Fruit fly (Drosophila melanogaster): ENCODE measurements around the gene CG12093.

Gene CG12093

dm6 chr3L:2745698-2746410 lies 28.0 kb downstream of the CG12093 start (continued):
- TF ChIP-seq CG31388 (GFP tag; optimal IDR thresholded peaks at IDR 0.05) (no peak), CG13894 (tag; optimal IDR thresholded peaks at IDR 0.05) (no peak), CG10543 (GFP tag; optimal IDR thresholded peaks at IDR 0.05) (no peak), CG8290 (GFP tag; optimal IDR thresholded peaks at IDR 0.05) (no peak), CG8290 (tag; optimal IDR thresholded peaks at IDR 0.05) (no peak), crc (GFP tag; optimal IDR thresholded peaks at IDR 0.05) (no peak), HHEX (GFP tag; optimal IDR thresholded peaks at IDR 0.05) (peak; percentile 46), ara (GFP tag; IDR thresholded peaks at IDR 0.05) (no peak), tup (GFP tag; optimal IDR thresholded peaks at IDR 0.05) (no peak), CG7987 (GFP tag; optimal IDR thresholded peaks at IDR 0.05) (peak; percentile 10), CG16813 (GFP tag; IDR thresholded peaks at IDR 0.05; ENCODE audit: partially characterized antibody) (no peak), CG18599 (GFP tag; optimal IDR thresholded peaks at IDR 0.05) (no peak), Ssrp (tag; optimal IDR thresholded peaks at IDR 0.05) (no peak), ci (GFP tag; IDR thresholded peaks at IDR 0.05) (peak; percentile 32; the same call in 1 of the 3 replicates), CG34224 (GFP tag; IDR thresholded peaks at IDR 0.05; ENCODE audit: partially characterized antibody) (no peak), CG11085 (GFP tag; IDR thresholded peaks at IDR 0.05) (no peak), CG31224 (GFP tag; IDR thresholded peaks at IDR 0.05) (no peak), maf-S (GFP tag; optimal IDR thresholded peaks at IDR 0.05) (no peak), dysf (GFP tag; IDR thresholded peaks at IDR 0.05) (peak; percentile 35; the same call in 1 of the 3 replicates), az2 (GFP tag; optimal IDR thresholded peaks at IDR 0.05) (no peak), CG9932 (GFP tag; IDR thresholded peaks at IDR 0.05) (no peak), CG9609 (GFP tag; optimal IDR thresholded peaks at IDR 0.05) (no peak), caup (GFP tag; optimal IDR thresholded peaks at IDR 0.05; ENCODE audit: severe bottlenecking) (peak; percentile 61), al (GFP tag; IDR thresholded peaks at IDR 0.05) (no peak), Nf-YA (GFP tag; IDR thresholded peaks at IDR 0.05) (no peak), zfh1 (GFP tag; IDR thresholded peaks at IDR 0.05) (no peak), chinmo (GFP tag; IDR thresholded peaks at IDR 0.05; ENCODE audit: partially characterized antibody) (0 out of 4 replicates have a peak, but pooled peaks have one; percentile 46), sob (GFP tag; IDR thresholded peaks at IDR 0.05) (0 out of 2 replicates have a peak, but pooled peaks have one; percentile 6), pum (GFP tag; optimal IDR thresholded peaks at IDR 0.05) (no peak), grn (GFP tag; optimal IDR thresholded peaks at IDR 0.05) (peak; percentile 86), exex (tag; optimal IDR thresholded peaks at IDR 0.05) (peak; percentile 62), CG18764 (GFP tag; optimal IDR thresholded peaks at IDR 0.05) (no peak), CG9797 (GFP tag; optimal IDR thresholded peaks at IDR 0.05) (no peak), Poxn (GFP tag; IDR thresholded peaks at IDR 0.05) (no peak), CG11398 (GFP tag; optimal IDR thresholded peaks at IDR 0.05) (no peak), eyg (GFP tag; optimal IDR thresholded peaks at IDR 0.05) (no peak), CG4282 (GFP tag; optimal IDR thresholded peaks at IDR 0.05) (no peak), CG34376 (GFP tag; optimal IDR thresholded peaks at IDR 0.05) (no peak), aop (GFP tag; IDR thresholded peaks at IDR 0.05) (no peak), Taf1 (GFP tag; IDR thresholded peaks at IDR 0.05) (no peak), wdn (GFP tag; IDR thresholded peaks at IDR 0.05) (no peak), CG6765 (GFP tag; optimal IDR thresholded peaks at IDR 0.05) (no peak), ato (GFP tag; IDR thresholded peaks at IDR 0.05; ENCODE audit: partially characterized antibody) (no peak), CG11504 (tag; optimal IDR thresholded peaks at IDR 0.05) (peak; percentile 99), Deaf1 (tag; optimal IDR thresholded peaks at IDR 0.05) (peak; percentile 45), CG4424 (GFP tag; optimal IDR thresholded peaks at IDR 0.05) (no peak), GATAe (GFP tag; conservative IDR thresholded peaks at IDR 0.05) (peak; percentile 33; the same call in 1 of the 2 replicates), kni (GFP tag; optimal IDR thresholded peaks at IDR 0.05) (no peak), CG10147 (GFP tag; optimal IDR thresholded peaks at IDR 0.05) (no peak), pzg (GFP tag; optimal IDR thresholded peaks at IDR 0.05) (no peak)
